Fruit fly (Drosophila melanogaster): Measurements from ENCODE around the gene CG14130.

Gene CG14130

DNA sequence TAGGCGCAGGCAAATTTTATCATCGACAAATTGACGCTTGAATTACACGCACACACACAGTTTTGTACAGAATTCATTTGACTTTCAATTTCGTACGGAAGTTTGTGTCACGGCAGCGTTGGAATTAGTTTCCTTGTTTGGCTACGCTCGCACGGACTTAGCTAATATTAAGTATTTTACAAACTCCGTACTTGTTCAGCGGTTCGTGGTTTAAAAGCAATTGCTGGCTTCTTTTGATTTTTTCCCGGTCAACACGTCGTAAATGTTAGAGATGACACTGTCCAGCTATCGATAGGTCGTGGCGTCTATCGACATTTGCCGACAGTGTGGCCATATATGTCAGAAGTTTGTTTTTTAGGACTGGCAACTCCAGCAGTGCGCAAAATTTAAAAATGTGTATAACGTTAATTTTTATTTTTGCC lies 18.1 kb downstream of the CG14130 start, which contains the start of gene CycA (continued):
- no peak for TF ChIP-seq CG16815 (GFP tag; optimal IDR thresholded peaks at IDR 0.05)
- TF ChIP-seq ATbp (GFP tag; optimal IDR thresholded peaks at IDR 0.05): no peak
- TF ChIP-seq Fer1 (GFP tag; optimal IDR thresholded peaks at IDR 0.05): peak; percentile 37
- no peak for TF ChIP-seq dimm (GFP tag; IDR thresholded peaks at IDR 0.05)
- no peak for TF ChIP-seq peb (GFP tag; IDR thresholded peaks at IDR 0.05)
- no peak for TF ChIP-seq br (optimal IDR thresholded peaks at IDR 0.05)
- TF ChIP-seq E2f1 (GFP tag; IDR thresholded peaks at IDR 0.05): no peak
- TF ChIP-seq ERR (GFP tag; optimal IDR thresholded peaks at IDR 0.05): no peak
- no peak for TF ChIP-seq Gsc (GFP tag; IDR thresholded peaks at IDR 0.05)
- no peak for TF ChIP-seq B-H2 (GFP tag; optimal IDR thresholded peaks at IDR 0.05)
- TF ChIP-seq Ptx1 (GFP tag; IDR thresholded peaks at IDR 0.05): no peak
- no peak for TF ChIP-seq CG17361 (GFP tag; IDR thresholded peaks at IDR 0.05)
- no peak for TF ChIP-seq CG4404 (GFP tag; IDR thresholded peaks at IDR 0.05)
- no peak for TF ChIP-seq Mrtf (GFP tag; IDR thresholded peaks at IDR 0.05)
- no peak for TF ChIP-seq ewg (GFP tag; optimal IDR thresholded peaks at IDR 0.05)
- no peak for TF ChIP-seq disco-r (GFP tag; optimal IDR thresholded peaks at IDR 0.05)
- peak; percentile 100 for TF ChIP-seq E2f2 (GFP tag; IDR thresholded peaks at IDR 0.05)
- peak; percentile 9 for TF ChIP-seq PHDP (tag; optimal IDR thresholded peaks at IDR 0.05)
- no peak for TF ChIP-seq CG8359 (GFP tag; optimal IDR thresholded peaks at IDR 0.05; ENCODE audit: borderline replicate concordance)
- TF ChIP-seq cwo (GFP tag; optimal IDR thresholded peaks at IDR 0.05): no peak
- peak; percentile 23 for TF ChIP-seq Deaf1 (tag; optimal IDR thresholded peaks at IDR 0.05)
- TF ChIP-seq CG7839 (tag; optimal IDR thresholded peaks at IDR 0.05): no peak
- no peak for TF ChIP-seq eve (GFP tag; optimal IDR thresholded peaks at IDR 0.05)
- no peak for TF ChIP-seq Taf1 (GFP tag; IDR thresholded peaks at IDR 0.05)
- TF ChIP-seq Kr (GFP tag; optimal IDR thresholded peaks at IDR 0.05): no peak
- no peak for TF ChIP-seq Hsf (GFP tag; optimal IDR thresholded peaks at IDR 0.05)
- TF ChIP-seq CG8089 (GFP tag; optimal IDR thresholded peaks at IDR 0.05): no peak
- no peak for TF ChIP-seq jing (GFP tag; optimal IDR thresholded peaks at IDR 0.05)
- TF ChIP-seq lab (GFP tag; optimal IDR thresholded peaks at IDR 0.05): no peak
- peak; percentile 62 for TF ChIP-seq CG10267 (tag; optimal IDR thresholded peaks at IDR 0.05)
- TF ChIP-seq Bteb2 (GFP tag; optimal IDR thresholded peaks at IDR 0.05): no peak
- no peak for TF ChIP-seq CG18619 (GFP tag; optimal IDR thresholded peaks at IDR 0.05)
- TF ChIP-seq H15 (GFP tag; IDR thresholded peaks at IDR 0.05): no peak
- TF ChIP-seq pros (GFP tag; optimal IDR thresholded peaks at IDR 0.05): no peak
- no peak for TF ChIP-seq CG34422 (GFP tag; IDR thresholded peaks at IDR 0.05)
- no peak for TF ChIP-seq CG10565 (GFP tag; optimal IDR thresholded peaks at IDR 0.05)
- TF ChIP-seq CG34376 (GFP tag; optimal IDR thresholded peaks at IDR 0.05): peak; percentile 43
- TF ChIP-seq ase (GFP tag; IDR thresholded peaks at IDR 0.05): no peak
- TF ChIP-seq CG12744 (GFP tag; optimal IDR thresholded peaks at IDR 0.05): no peak
- no peak for TF ChIP-seq pita (GFP tag; optimal IDR thresholded peaks at IDR 0.05)
- no peak for TF ChIP-seq Vsx1 (GFP tag; optimal IDR thresholded peaks at IDR 0.05)

DNA sequence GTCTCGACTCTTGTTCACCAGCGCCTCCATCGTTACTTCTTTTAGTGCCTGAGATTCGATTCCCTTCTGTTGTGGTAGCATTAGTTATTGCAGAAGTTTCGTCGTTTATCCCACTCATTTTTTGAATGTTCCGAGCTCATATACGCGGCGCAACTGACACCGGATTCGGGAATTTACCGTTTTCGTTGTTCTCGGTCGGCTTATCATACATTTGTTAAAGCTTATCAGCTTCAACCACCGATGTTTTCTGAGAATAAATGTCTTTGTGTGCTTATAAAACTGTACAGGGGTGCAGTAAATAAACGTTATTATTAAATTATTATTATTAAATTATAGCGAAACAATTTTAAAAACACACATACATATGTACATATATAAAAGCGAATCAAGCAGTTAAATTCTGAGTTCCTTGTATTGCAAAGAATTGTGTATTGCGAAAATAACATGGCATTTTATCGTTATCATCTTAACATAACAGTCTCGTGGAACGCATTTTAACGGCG lies 21.4 kb downstream of the CG14130 start, which contains the start of gene CG43064:
Gene CG43064 (minus strand): TSS at position 147 of the 503 bp plus-strand sequence.
- TF ChIP-seq CG11695 (GFP tag; IDR thresholded peaks at IDR 0.05) (no peak), CG33213 (GFP tag; optimal IDR thresholded peaks at IDR 0.05) (no peak), CG7928 (GFP tag; optimal IDR thresholded peaks at IDR 0.05) (peak; percentile 62), row (GFP tag; IDR thresholded peaks at IDR 0.05) (0 out of 3 replicates have a peak, but pooled peaks have one; percentile 31), CoRest (tag; optimal IDR thresholded peaks at IDR 0.05) (peak; percentile 1), bowl (GFP tag; IDR thresholded peaks at IDR 0.05) (no peak), BEAF-32 (GFP tag; optimal IDR thresholded peaks at IDR 0.05) (peak; percentile 7), CG15601 (tag; optimal IDR thresholded peaks at IDR 0.05) (peak; percentile 47), GATAe (GFP tag; conservative IDR thresholded peaks at IDR 0.05) (peak; percentile 77), slp2 (GFP tag; optimal IDR thresholded peaks at IDR 0.05) (no peak), exex (tag; optimal IDR thresholded peaks at IDR 0.05) (peak; percentile 18), onecut (GFP tag; IDR thresholded peaks at IDR 0.05) (no peak), CG6654 (GFP tag; optimal IDR thresholded peaks at IDR 0.05) (peak; percentile 87), CG3995 (GFP tag; optimal IDR thresholded peaks at IDR 0.05) (no peak)

Data from whole organism, embryonic.